Worm (Caenorhabditis elegans): ENCODE data around the gene abcf-3.

abcf-3 gene

DNA sequence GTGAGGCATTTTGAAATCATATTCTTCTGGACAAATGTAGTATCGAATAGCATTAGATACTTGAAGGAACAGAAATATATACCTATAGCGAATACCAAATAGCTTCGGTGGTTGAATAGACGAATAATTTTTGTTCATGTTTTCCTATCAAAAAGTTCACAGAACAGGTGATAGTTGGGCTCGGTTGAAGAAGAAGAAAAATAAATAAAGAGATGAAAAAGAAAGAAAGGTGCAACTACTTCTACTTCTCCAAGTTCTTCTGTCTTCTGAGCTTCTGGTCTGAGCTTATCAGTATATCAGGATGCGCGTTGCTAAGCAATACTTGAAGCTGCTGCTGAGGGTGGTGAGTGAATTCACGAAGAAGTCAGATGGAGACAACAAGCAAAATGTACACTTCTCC lies 40.7 kb downstream of the abcf-3 start, which contains the start of gene C23G10.10:
Gene C23G10.10 (minus strand): TSS at position 101 of the 400 bp plus-strand sequence.
- TF ChIP-seq tbx-7 (tag; optimal IDR thresholded peaks at IDR 0.05): no peak
- TF ChIP-seq F13H6.1 (tag; optimal IDR thresholded peaks at IDR 0.05): no peak
- no peak for TF ChIP-seq ceh-18 (tag; optimal IDR thresholded peaks at IDR 0.05)
- TF ChIP-seq eyg-1 (tag; optimal IDR thresholded peaks at IDR 0.05): no peak
- no peak for TF ChIP-seq unc-86 (tag; optimal IDR thresholded peaks at IDR 0.05)
- TF ChIP-seq hlh-13 (GFP tag; optimal IDR thresholded peaks at IDR 0.05): no peak
- TF ChIP-seq lin-11 (tag; optimal IDR thresholded peaks at IDR 0.05): no peak
- TF ChIP-seq ceh-2 (tag; optimal IDR thresholded peaks at IDR 0.05): no peak
- no peak for TF ChIP-seq dve-1 (tag; optimal IDR thresholded peaks at IDR 0.05)
- no peak for TF ChIP-seq ceh-14 (tag; optimal IDR thresholded peaks at IDR 0.05)

DNA sequence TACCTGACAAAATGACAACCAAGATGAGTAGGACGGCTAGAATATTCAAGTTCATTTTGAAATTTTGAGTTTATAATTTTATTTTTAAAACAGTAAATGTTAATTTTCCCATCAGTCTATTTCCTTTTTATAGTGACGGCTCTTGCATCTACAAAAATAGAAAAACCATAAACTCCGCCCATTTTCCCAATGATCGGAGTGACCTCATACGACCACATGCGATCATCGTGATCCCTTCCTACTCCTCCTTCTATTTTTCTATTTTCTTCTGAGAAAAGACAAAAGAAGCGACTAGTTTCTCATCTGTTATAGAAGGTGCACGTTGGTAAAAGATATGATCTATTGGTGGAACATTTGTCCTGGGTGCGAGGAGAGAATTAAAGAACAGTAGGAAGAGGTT lies 42.3 kb downstream of the abcf-3 start, which contains the start of gene C23G10.11:
Gene C23G10.11 (minus strand): TSS at position 101 of the 400 bp plus-strand sequence.
- TF ChIP-seq npax-4 (tag; optimal IDR thresholded peaks at IDR 0.05) (no peak), fax-1 (tag; optimal IDR thresholded peaks at IDR 0.05) (no peak), hlh-8 (tag; optimal IDR thresholded peaks at IDR 0.05) (no peak), ceh-9 (tag; optimal IDR thresholded peaks at IDR 0.05) (no peak), syd-9 (tag; optimal IDR thresholded peaks at IDR 0.05) (no peak), ceh-30 (tag; optimal IDR thresholded peaks at IDR 0.05) (no peak), C38D4.7 (GFP tag; optimal IDR thresholded peaks at IDR 0.05) (no peak), T23F11.4 (GFP tag; optimal IDR thresholded peaks at IDR 0.05) (no peak), tbx-7 (tag; optimal IDR thresholded peaks at IDR 0.05) (no peak), ceh-18 (tag; optimal IDR thresholded peaks at IDR 0.05) (no peak), sdc-2 (tag; optimal IDR thresholded peaks at IDR 0.05) (no peak), pros-1 (tag; optimal IDR thresholded peaks at IDR 0.05) (no peak), lim-6 (tag; optimal IDR thresholded peaks at IDR 0.05) (no peak), ztf-16 (tag; optimal IDR thresholded peaks at IDR 0.05) (no peak), ahr-1 (tag; optimal IDR thresholded peaks at IDR 0.05) (no peak), odd-2 (tag; optimal IDR thresholded peaks at IDR 0.05) (no peak), dve-1 (tag; optimal IDR thresholded peaks at IDR 0.05) (no peak), K02D7.2 (tag; optimal IDR thresholded peaks at IDR 0.05) (no peak)

DNA sequence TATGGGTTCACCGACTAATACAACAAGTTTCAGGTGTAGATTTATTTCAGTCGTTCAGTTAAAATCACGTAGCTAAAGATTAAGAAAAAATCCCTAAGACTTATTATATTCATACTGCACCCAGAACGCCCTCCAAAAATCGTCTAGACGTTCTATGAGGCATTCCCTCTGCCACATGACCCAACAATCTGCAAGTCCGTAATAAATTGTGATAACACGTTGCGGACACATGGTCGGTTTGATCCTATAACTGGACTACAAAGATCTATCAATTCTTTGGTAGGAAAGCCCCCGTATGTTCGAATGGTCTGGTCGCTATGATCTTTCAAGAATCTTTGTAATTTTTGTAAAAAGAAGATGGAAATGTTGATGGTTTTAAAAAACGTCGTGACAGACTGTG lies 42.7 kb downstream of the abcf-3 start:
- TF ChIP-seq pat-9 (tag; optimal IDR thresholded peaks at IDR 0.05): no peak
- no peak for TF ChIP-seq hlh-6 (tag; optimal IDR thresholded peaks at IDR 0.05)
- no peak for TF ChIP-seq ceh-2 (tag; optimal IDR thresholded peaks at IDR 0.05)

DNA sequence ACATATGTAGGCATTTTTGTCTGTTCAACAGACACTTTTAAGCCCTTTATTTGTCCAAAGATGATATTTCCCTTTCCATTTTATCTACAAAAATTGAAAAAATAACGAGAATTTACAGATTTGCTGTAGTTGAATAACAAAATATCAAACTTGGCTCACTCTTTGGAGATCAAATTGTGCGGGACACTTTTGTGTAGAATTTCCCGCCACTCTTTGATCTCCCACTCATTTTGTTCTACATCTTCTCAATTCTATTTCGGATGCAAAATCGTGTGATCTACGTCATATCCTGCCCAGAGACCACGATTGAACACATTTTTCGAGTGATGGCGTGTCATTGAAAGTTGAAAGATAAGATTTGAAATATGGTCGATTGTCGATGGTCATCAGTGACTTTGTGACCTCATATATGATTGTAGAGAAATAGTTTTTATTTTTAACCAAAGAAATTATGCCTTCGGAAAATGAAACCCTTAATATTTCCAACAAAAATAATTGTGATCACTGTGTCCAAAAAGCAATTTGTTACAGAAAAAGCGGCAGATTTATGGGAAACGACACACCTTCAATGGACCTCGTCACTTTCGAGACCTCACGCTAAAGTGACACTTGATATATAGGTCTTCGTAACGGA lies 43.7 kb downstream of the abcf-3 start, which contains the start of gene hot-4:
Gene hot-4 (plus strand): TSS at position 584 of the 634 bp plus-strand sequence.
- TF ChIP-seq K02D7.2 (tag; optimal IDR thresholded peaks at IDR 0.05) (no peak), gmeb-2 (tag; optimal IDR thresholded peaks at IDR 0.05) (no peak), C38D4.7 (GFP tag; optimal IDR thresholded peaks at IDR 0.05) (no peak), ceh-14 (tag; optimal IDR thresholded peaks at IDR 0.05) (no peak), eyg-1 (tag; optimal IDR thresholded peaks at IDR 0.05) (no peak), lin-11 (tag; optimal IDR thresholded peaks at IDR 0.05) (no peak), dmd-4 (tag; optimal IDR thresholded peaks at IDR 0.05; ENCODE audit: borderline replicate concordance) (no peak), pax-1 (tag; optimal IDR thresholded peaks at IDR 0.05) (no peak), ceh-2 (tag; optimal IDR thresholded peaks at IDR 0.05) (no peak), pat-9 (tag; optimal IDR thresholded peaks at IDR 0.05) (no peak), npax-4 (tag; optimal IDR thresholded peaks at IDR 0.05) (no peak)

DNA sequence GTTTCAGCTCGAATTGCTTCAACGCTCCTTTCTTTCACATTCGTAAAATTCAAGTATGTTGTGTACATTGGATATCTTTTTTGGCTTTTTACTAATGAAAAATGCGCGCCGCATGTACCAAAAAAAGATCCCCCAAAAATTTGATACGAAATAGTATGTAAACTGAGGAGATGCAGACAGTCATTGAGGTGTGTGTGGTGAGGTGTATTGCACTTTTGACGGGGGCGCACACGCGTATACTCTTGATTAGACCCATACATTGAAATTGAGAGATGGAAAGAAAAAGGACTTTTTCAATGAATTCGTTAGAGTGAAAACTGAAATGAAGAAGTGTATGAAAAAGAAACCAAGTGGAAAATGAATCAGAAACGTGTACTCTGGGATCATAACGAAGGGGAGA lies 48.2 kb downstream of the abcf-3 start:
- no peak for TF ChIP-seq ztf-16 (tag; optimal IDR thresholded peaks at IDR 0.05)
- no peak for TF ChIP-seq ceh-48 (tag; optimal IDR thresholded peaks at IDR 0.05)

All from whole organism, late embryonic.